Fruit fly (Drosophila melanogaster): ENCODE measurements around the gene CCT2.

CCT2 gene

DNA sequence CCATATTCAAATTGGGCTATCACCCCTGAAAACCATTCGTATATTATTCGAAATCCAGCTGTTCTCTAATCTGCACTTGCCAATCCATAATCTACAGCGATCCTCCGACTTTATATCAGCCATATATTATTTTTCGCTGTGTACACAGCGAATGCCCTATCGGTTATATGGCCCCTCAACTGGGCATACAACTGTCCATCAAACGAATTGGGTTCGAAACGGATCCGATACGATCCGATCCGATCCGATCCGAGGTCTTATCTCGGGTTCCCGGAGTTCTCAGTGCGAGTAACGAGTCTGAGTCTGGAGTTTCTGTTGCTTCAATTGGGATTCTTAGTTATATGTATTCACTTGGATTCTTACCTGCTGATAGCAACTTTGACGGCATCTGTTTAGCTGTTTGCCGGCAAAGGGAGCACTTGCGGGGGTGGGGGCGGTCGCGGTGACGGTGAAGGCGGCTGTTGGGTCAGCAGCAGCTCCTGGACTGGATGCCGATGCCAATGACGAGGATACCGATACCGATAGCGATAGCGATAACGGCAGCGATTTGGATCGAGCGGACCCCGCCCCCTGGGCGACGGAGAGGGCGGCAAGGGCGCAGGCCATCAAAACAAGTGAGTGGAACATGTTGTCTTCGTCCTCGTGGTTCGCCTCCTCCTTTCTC is 44.4 kb downstream of the CCT2 start:
- TF ChIP-seq svp (GFP tag) (peak; percentile 86), CG11294 (GFP tag; IDR thresholded peaks at IDR 0.05) (no peak)

- no peak for TF ChIP-seq CG6276 (GFP tag; optimal IDR thresholded peaks at IDR 0.05)
- TF ChIP-seq dsx (GFP tag; optimal IDR thresholded peaks at IDR 0.05; ENCODE audit: poor library complexity, severe bottlenecking) = peak; percentile 28
- peak; percentile 78 for TF ChIP-seq svp (GFP tag)
- no peak for TF ChIP-seq Hr38 (GFP tag; optimal IDR thresholded peaks at IDR 0.05)
- peak; percentile 35 to 70 for TF ChIP-seq ss (GFP tag; optimal IDR thresholded peaks at IDR 0.05)
- peak; percentile 34; the same call in 1 of the 3 replicates for TF ChIP-seq eg (GFP tag; IDR thresholded peaks at IDR 0.05)
- TF ChIP-seq CG8119 (GFP tag; IDR thresholded peaks at IDR 0.05) = 0 out of 3 replicates have a peak, but pooled peaks have one; percentile 32
- TF ChIP-seq CG6808 (GFP tag; optimal IDR thresholded peaks at IDR 0.05) = peak; percentile 35
Measured at dm6 chrX:9134241-9134849, 45.0 kb downstream of the CCT2 start.

dm6 chrX:9134922-9135453 is 45.7 kb downstream of the CCT2 start, which contains the start of gene fend:
fend (minus strand) TSS chrX:9135099.
- TF ChIP-seq CG6276 (GFP tag; optimal IDR thresholded peaks at IDR 0.05) (peak; percentile 28), Gug (GFP tag; IDR thresholded peaks at IDR 0.05) (no peak), ss (GFP tag; optimal IDR thresholded peaks at IDR 0.05) (peak; percentile 26 to 57), CG10669 (GFP tag; optimal IDR thresholded peaks at IDR 0.05) (peak; percentile 40), achi (GFP tag; optimal IDR thresholded peaks at IDR 0.05) (peak; percentile 34), CG6808 (GFP tag; optimal IDR thresholded peaks at IDR 0.05) (peak; percentile 49), Eip75B (GFP tag; optimal IDR thresholded peaks at IDR 0.05) (no peak), Ets21C (GFP tag; optimal IDR thresholded peaks at IDR 0.05) (no peak), OdsH (GFP tag; optimal IDR thresholded peaks at IDR 0.05) (peak; percentile 19), net (GFP tag; optimal IDR thresholded peaks at IDR 0.05) (peak; percentile 32), CG11762 (GFP tag; optimal IDR thresholded peaks at IDR 0.05; ENCODE audit: insufficient read depth) (no peak), CG7368 (GFP tag; optimal IDR thresholded peaks at IDR 0.05) (no peak), dac (GFP tag; optimal IDR thresholded peaks at IDR 0.05) (peak; percentile 22), CG6854 (GFP tag; optimal IDR thresholded peaks at IDR 0.05) (no peak), CG31627 (GFP tag; optimal IDR thresholded peaks at IDR 0.05) (no peak), dsx (GFP tag; optimal IDR thresholded peaks at IDR 0.05; ENCODE audit: poor library complexity, severe bottlenecking) (peak; percentile 24), CG15336 (GFP tag; IDR thresholded peaks at IDR 0.05) (no peak), salr (GFP tag; optimal IDR thresholded peaks at IDR 0.05) (peak in 1 of 2 experiments; percentile 11), CG32006 (GFP tag; optimal IDR thresholded peaks at IDR 0.05) (peak; percentile 56), acj6 (GFP tag; optimal IDR thresholded peaks at IDR 0.05) (peak; percentile 34), CG16779 (tag; optimal IDR thresholded peaks at IDR 0.05) (peak; percentile 17), Eip78C (GFP tag) (peak; percentile 86), Sox14 (GFP tag; optimal IDR thresholded peaks at IDR 0.05) (peak; percentile 16), spab (GFP tag; optimal IDR thresholded peaks at IDR 0.05) (no peak), CG34406 (GFP tag; optimal IDR thresholded peaks at IDR 0.05) (peak; percentile 26), Hr4 (GFP tag; optimal IDR thresholded peaks at IDR 0.05) (peak; percentile 3), CG3032 (tag; optimal IDR thresholded peaks at IDR 0.05) (peak; percentile 34), fd85E (GFP tag; optimal IDR thresholded peaks at IDR 0.05) (no peak), Blimp-1 (GFP tag; optimal IDR thresholded peaks at IDR 0.05) (no peak), lz (GFP tag; optimal IDR thresholded peaks at IDR 0.05) (peak; percentile 24), esn (GFP tag; optimal IDR thresholded peaks at IDR 0.05) (peak; percentile 31), topi (GFP tag; optimal IDR thresholded peaks at IDR 0.05) (peak; percentile 11), CG4318 (GFP tag; optimal IDR thresholded peaks at IDR 0.05) (peak; percentile 2), Lpt (GFP tag; optimal IDR thresholded peaks at IDR 0.05) (peak; percentile 4), fd59A (GFP tag; optimal IDR thresholded peaks at IDR 0.05) (no peak), CG10631 (GFP tag; optimal IDR thresholded peaks at IDR 0.05) (no peak), Ets96B (tag; optimal IDR thresholded peaks at IDR 0.05) (peak; percentile 54), CG11902 (GFP tag; optimal IDR thresholded peaks at IDR 0.05) (no peak), CG6163 (GFP tag; IDR thresholded peaks at IDR 0.05) (0 out of 3 replicates have a peak, but pooled peaks have one; percentile 6), svp (GFP tag) (peak; percentile 78)
